Worm (Caenorhabditis elegans) whole organism, L4 larva: Measurements from ENCODE around the gene ncap-1.

Source experiments
- F49E8.2 ChIP-seq: sonication (generic microtip); optimal IDR thresholded peaks from 2 replicates; lab custom pipeline; 2016; ENCODE audit warnings: missing compliant biosample characterization, mild to moderate bottlenecking, missing genetic modification characterization, borderline replicate concordance
- T20F7.1 ChIP-seq: fragments of 200-800 bp; sonication (Bioruptor generic); optimal IDR thresholded peaks from 2 replicates; lab custom pipeline; 2018; ENCODE audit warnings: mild to moderate bottlenecking, missing genetic modification characterization, missing compliant biosample characterization
- Y48G9A.11 ChIP-seq: fragments of 200-800 bp; sonication (Bioruptor generic); IDR thresholded peaks from 2 replicates; pipeline ENCODE4 v1.3.6; 2022; ENCODE audit warnings: missing genetic modification reagents, missing genetic modification characterization, missing compliant biosample characterization
- Y5F2A.4 ChIP-seq: fragments of 200-800 bp; sonication (Bioruptor generic); optimal IDR thresholded peaks from 2 replicates; lab custom pipeline; 2018; ENCODE audit warnings: mild to moderate bottlenecking, missing genetic modification characterization, missing compliant biosample characterization
- aha-1 ChIP-seq: fragments of 150-350 bp; peaks from one replicate; lab custom pipeline; 2014; ENCODE audit warnings: missing biosample characterization, missing genetic modification characterization
- aly-2 ChIP-seq: sonication (generic microtip); optimal IDR thresholded peaks from 2 replicates; lab custom pipeline; 2018; ENCODE audit warnings: missing biosample characterization, missing genetic modification characterization
- ceh-28 ChIP-seq: fragments of 150-350 bp; optimal IDR thresholded peaks from 2 replicates; lab custom pipeline; 2014; ENCODE audit warnings: missing biosample characterization, missing genetic modification reagents, missing genetic modification characterization
- daf-12 ChIP-seq: fragments of 150-350 bp; optimal IDR thresholded peaks from 2 replicates; lab custom pipeline; 2014; ENCODE audit warnings: missing biosample characterization, missing genetic modification reagents, missing genetic modification characterization
- daf-16 ChIP-seq, 3 experiments: sonication (generic microtip); optimal IDR thresholded peaks; 2 replicates each; lab custom pipeline; 2016 to 2017; ENCODE audit warnings: missing genetic modification characterization in 3 of 3, missing genetic modification reagents in 3 of 3, mild to moderate bottlenecking in 2 of 3, missing compliant biosample characterization in 2 of 3, missing biosample characterization in 1 of 3, moderate library complexity in 1 of 3
- daf-8 ChIP-seq: fragments of 200-800 bp; sonication (Bioruptor generic); IDR thresholded peaks from 2 replicates; pipeline ENCODE4 v1.3.6; 2022; ENCODE audit warnings: missing genetic modification characterization, missing compliant biosample characterization
- egl-27 ChIP-seq: sonication (generic microtip); optimal IDR thresholded peaks from 3 replicates; lab custom pipeline; 2017; ENCODE audit warnings: missing biosample characterization, missing genetic modification reagents, missing genetic modification characterization
- gei-8 ChIP-seq: fragments of 200-800 bp; sonication (Bioruptor generic); optimal IDR thresholded peaks from 2 replicates; lab custom pipeline; 2018; ENCODE audit warnings: mild to moderate bottlenecking, missing genetic modification characterization, missing compliant biosample characterization
- jun-1 ChIP-seq: fragments of 150-350 bp; optimal IDR thresholded peaks from 2 replicates; lab custom pipeline; 2014; ENCODE audit warnings: missing biosample characterization, missing genetic modification reagents, missing genetic modification characterization
- lim-7 ChIP-seq: fragments of 200-800 bp; sonication (Bioruptor generic); IDR thresholded peaks from 2 replicates; pipeline ENCODE4 v1.3.6; 2022; ENCODE audit warnings: missing genetic modification characterization, missing compliant biosample characterization
- lin-1 ChIP-seq: fragments of 200-800 bp; sonication (Bioruptor generic); IDR thresholded peaks from 2 replicates; pipeline ENCODE4 v1.3.6; 2022; ENCODE audit warnings: missing genetic modification reagents, missing genetic modification characterization, missing compliant biosample characterization
- lin-15B ChIP-seq: fragments of 150-350 bp; sonication (generic microtip); optimal IDR thresholded peaks from 3 replicates; lab custom pipeline; 2014; ENCODE audit warnings: missing biosample characterization, missing genetic modification characterization
- madf-5 ChIP-seq, 2 experiments: fragments of 200-800 bp; sonication (Bioruptor generic); IDR thresholded peaks; 2 replicates each; pipeline ENCODE4 v1.3.6; 2022; ENCODE audit warnings: missing compliant biosample characterization in 2 of 2, missing genetic modification characterization in 2 of 2
- madf-9 ChIP-seq: fragments of 200-800 bp; sonication (Bioruptor generic); conservative IDR thresholded peaks from 2 replicates; pipeline ENCODE4 v1.3.6; 2022; ENCODE audit warnings: missing genetic modification reagents, missing genetic modification characterization, missing compliant biosample characterization
- mxl-3 ChIP-seq: fragments of 200-800 bp; sonication (Bioruptor generic); optimal IDR thresholded peaks from 2 replicates; lab custom pipeline; 2018; ENCODE audit warnings: mild to moderate bottlenecking, missing genetic modification characterization, missing compliant biosample characterization
- nhr-111 ChIP-seq: fragments of 200-800 bp; sonication (Bioruptor generic); optimal IDR thresholded peaks from 2 replicates; lab custom pipeline; 2018; ENCODE audit warnings: mild to moderate bottlenecking, missing genetic modification characterization, missing compliant biosample characterization
- nhr-237 ChIP-seq: sonication (generic microtip); optimal IDR thresholded peaks from 2 replicates; lab custom pipeline; 2017; ENCODE audit warnings: missing biosample characterization, missing genetic modification characterization
- nhr-25 ChIP-seq: sonication (generic microtip); optimal IDR thresholded peaks from 2 replicates; lab custom pipeline; 2017; ENCODE audit warnings: missing genetic modification characterization, mild to moderate bottlenecking, missing compliant biosample characterization, antibody characterized with exemption, moderate library complexity, borderline replicate concordance; ENCODE audit not compliant: insufficient read depth
- nhr-28 ChIP-seq: fragments of 150-350 bp; optimal IDR thresholded peaks from 2 replicates; lab custom pipeline; 2014; ENCODE audit warnings: missing biosample characterization, missing genetic modification characterization
- nhr-42 ChIP-seq: fragments of 200-800 bp; sonication (Bioruptor generic); IDR thresholded peaks from 2 replicates; pipeline ENCODE4 v1.3.6; 2022; ENCODE audit warnings: missing genetic modification characterization, missing compliant biosample characterization
- nhr-76 ChIP-seq: fragments of 150-350 bp; optimal IDR thresholded peaks from 2 replicates; lab custom pipeline; 2014; ENCODE audit warnings: missing biosample characterization, missing genetic modification characterization
- rbr-2 ChIP-seq: sonication (generic microtip); optimal IDR thresholded peaks from 2 replicates; lab custom pipeline; 2016; ENCODE audit warnings: missing genotype, missing genetic modification characterization, missing compliant biosample characterization
- saeg-2 ChIP-seq: fragments of 200-800 bp; sonication (Bioruptor generic); IDR thresholded peaks from 2 replicates; pipeline ENCODE4 v1.3.6; 2022; ENCODE audit warnings: missing genetic modification reagents, missing genetic modification characterization, missing compliant biosample characterization
- sdz-12 ChIP-seq: fragments of 200-800 bp; sonication (Bioruptor generic); optimal IDR thresholded peaks from 2 replicates; lab custom pipeline; 2018; ENCODE audit warnings: mild to moderate bottlenecking, missing genetic modification characterization, missing compliant biosample characterization
- set-16 ChIP-seq: fragments of 200-800 bp; sonication (Bioruptor generic); IDR thresholded peaks from 2 replicates; pipeline ENCODE4 v1.3.6; 2022; ENCODE audit warnings: missing genetic modification reagents, missing genetic modification characterization, missing compliant biosample characterization
- skn-1 ChIP-seq: fragments of 150-350 bp; optimal IDR thresholded peaks from 2 replicates; lab custom pipeline; 2014; ENCODE audit warnings: missing biosample characterization, missing genetic modification characterization
- snpc-1.2 ChIP-seq: fragments of 200-800 bp; sonication (Bioruptor generic); IDR thresholded peaks from 2 replicates; pipeline ENCODE4 v1.3.6; 2022; ENCODE audit warnings: missing genetic modification reagents, missing genetic modification characterization, missing compliant biosample characterization
- snpc-4 ChIP-seq: fragments of 150-350 bp; optimal IDR thresholded peaks from 2 replicates; lab custom pipeline; 2014; ENCODE audit warnings: missing biosample characterization, missing genetic modification characterization
- tra-1 ChIP-seq: fragments of 200-800 bp; sonication (Bioruptor generic); IDR thresholded peaks from 2 replicates; pipeline ENCODE4 v1.3.6; 2022; ENCODE audit warnings: missing genetic modification reagents, missing genetic modification characterization, missing compliant biosample characterization
- unc-62 ChIP-seq, 3 experiments: fragments of 150-350 bp in 1 of 3; sonication (generic microtip); optimal IDR thresholded peaks in 2 of 3; peaks in 1 of 3; 1 replicate in 1 of 3; 2 replicates in 2 of 3; lab custom pipeline; 2014 to 2017; ENCODE audit warnings: missing biosample characterization in 3 of 3, missing genetic modification characterization in 3 of 3, missing genetic modification reagents in 3 of 3, missing genotype in 1 of 3
- vab-7 ChIP-seq: fragments of 200-800 bp; sonication (Bioruptor generic); IDR thresholded peaks from 2 replicates; pipeline ENCODE4 v1.3.6; 2022; ENCODE audit warnings: missing genetic modification reagents, missing genetic modification characterization, missing compliant biosample characterization
- zfp-2 ChIP-seq: sonication (generic microtip); optimal IDR thresholded peaks from 2 replicates; lab custom pipeline; 2016; ENCODE audit warnings: mild to moderate bottlenecking, missing genetic modification characterization, missing compliant biosample characterization

The ncap-1 gene

DNA sequence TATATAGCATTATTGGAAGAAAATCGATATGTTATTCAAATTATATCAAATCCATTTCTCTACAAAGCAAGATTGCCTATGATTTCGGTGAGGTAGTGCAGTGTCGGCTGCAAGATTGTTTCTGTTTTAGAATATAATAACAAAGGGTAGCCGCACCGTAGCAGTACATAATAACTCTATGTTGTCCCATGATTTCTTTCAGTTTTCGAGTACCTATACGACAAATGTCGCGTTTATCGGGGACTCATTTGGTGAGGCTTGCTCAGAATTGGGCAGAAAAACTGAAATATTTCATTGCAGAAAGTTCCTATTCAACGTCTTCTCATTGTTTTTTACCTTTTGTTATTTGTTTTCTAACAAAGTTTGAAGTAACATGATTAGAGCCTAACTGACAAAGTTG lies 27.3 kb upstream of the ncap-1 start, which contains the start of gene srw-79:
Gene srw-79, plus strand, starts transcription at position 301 of the 400 bp plus-strand sequence.
- TF ChIP-seq tra-1 = no peak
- TF ChIP-seq egl-27 (tag; lab: Kevin White, UChicago) = no peak
- TF ChIP-seq madf-5 (GFP tag; IDR thresholded peaks at IDR 0.05; lab: Robert Waterston, UW) = no peak
- TF ChIP-seq saeg-2 = no peak
- TF ChIP-seq snpc-1.2 (GFP tag; lab: Robert Waterston, UW) = no peak
- no peak for TF ChIP-seq mxl-3 (GFP tag; lab: Kevin White, UChicago)

ce11 chrII:2943966-2944365 lies 24.9 kb upstream of the ncap-1 start, which contains the start of the genes irld-50 and irld-49:
Gene irld-50 (minus strand): TSS chrII:2944066.
Gene irld-49 (plus strand): TSS chrII:2944176.
- TF ChIP-seq F49E8.2 (no peak), Y5F2A.4 (GFP tag; lab: Kevin White, UChicago) (no peak), daf-16 (GFP tag; optimal IDR thresholded peaks at IDR 0.05; lab: Kevin White, UChicago) (no peak), daf-16 (tag; optimal IDR thresholded peaks at IDR 0.05; lab: Kevin White, UChicago) (no peak), rbr-2 (tag; lab: Kevin White, UChicago) (no peak), skn-1 (tag; lab: Kevin White, UChicago) (no peak), Y48G9A.11 (GFP tag; lab: Robert Waterston, UW) (no peak), zfp-2 (tag; lab: Kevin White, UChicago) (no peak), lim-7 (no peak), mxl-3 (GFP tag; lab: Kevin White, UChicago) (no peak), snpc-4 (tag; lab: Kevin White, UChicago) (no peak), jun-1 (tag; lab: Kevin White, UChicago) (no peak), nhr-237 (tag; lab: Kevin White, UChicago) (no peak), nhr-28 (no peak), aly-2 (no peak), daf-12 (tag; lab: Kevin White, UChicago) (no peak)

- TF ChIP-seq nhr-25 = no peak
- TF ChIP-seq ceh-28 (tag; lab: Kevin White, UChicago) = no peak
- no peak for TF ChIP-seq madf-9 (GFP tag; lab: Robert Waterston, UW)
- no peak for TF ChIP-seq nhr-42 (GFP tag; lab: Robert Waterston, UW)
- no peak for TF ChIP-seq nhr-111 (GFP tag; lab: Kevin White, UChicago)
- TF ChIP-seq lin-1 (GFP tag; lab: Robert Waterston, UW) = no peak
- TF ChIP-seq unc-62 (GFP tag; optimal IDR thresholded peaks at IDR 0.05 in 1 of 2; lab: Kevin White, UChicago) = no peak
- no peak for TF ChIP-seq unc-62 (tag; optimal IDR thresholded peaks at IDR 0.05; lab: Kevin White, UChicago)
- no peak for TF ChIP-seq sdz-12 (GFP tag; lab: Kevin White, UChicago)
- no peak for TF ChIP-seq nhr-76 (tag; lab: Kevin White, UChicago)
- TF ChIP-seq, all 104 proteins: peak for 0
These were observed 21.6 kb upstream of the ncap-1 start, which contains the start of gene irld-66 for ce11 chrII:2940747-2941146. Gene irld-66 (minus strand): TSS chrII:2940847.

- peak; percentile 34 for TF ChIP-seq aha-1 (tag; lab: Kevin White, UChicago)
- no peak for TF ChIP-seq daf-8 (GFP tag; lab: Robert Waterston, UW)
- TF ChIP-seq set-16 (GFP tag; lab: Robert Waterston, UW) = no peak
- TF ChIP-seq gei-8 (GFP tag; lab: Kevin White, UChicago) = no peak
- TF ChIP-seq vab-7 (GFP tag; lab: Robert Waterston, UW) = no peak
- no peak for TF ChIP-seq Y48G9A.11 (GFP tag; lab: Robert Waterston, UW)
- TF ChIP-seq lin-15B = no peak
- TF ChIP-seq T20F7.1 (GFP tag; lab: Kevin White, UChicago) = no peak
- TF ChIP-seq, all 104 proteins: peak for 1
These were observed 20.6 kb upstream of the ncap-1 start for ce11 chrII:2939681-2940080.
